Worm (Caenorhabditis elegans) whole organism, mixed stage, embryonic: ENCODE data around the gene Y46E12A.5.

Source experiments
- M03D4.4 ChIP-seq: sonication (generic microtip); optimal IDR thresholded peaks from 2 replicates; lab custom pipeline; 2017; ENCODE audit warnings: mild to moderate bottlenecking, missing genetic modification characterization, missing compliant biosample characterization
- bed-3 ChIP-seq: fragments of 200-800 bp; sonication (Bioruptor generic); optimal IDR thresholded peaks from 3 replicates; lab custom pipeline; 2018; ENCODE audit warnings: mild to moderate bottlenecking, missing genetic modification characterization, moderate library complexity, missing compliant biosample characterization
- blmp-1 ChIP-seq: fragments of 150-350 bp; optimal IDR thresholded peaks from 2 replicates; lab custom pipeline; 2014; ENCODE audit warnings: missing biosample characterization, missing genetic modification characterization
- ceh-39 ChIP-seq: fragments of 150-350 bp; optimal IDR thresholded peaks from 2 replicates; lab custom pipeline; 2014; ENCODE audit warnings: missing biosample characterization, missing genetic modification characterization
- ceh-43 ChIP-seq: fragments of 200-800 bp; sonication (Bioruptor generic); optimal IDR thresholded peaks from 2 replicates; lab custom pipeline; 2018; ENCODE audit warnings: mild to moderate bottlenecking, missing genetic modification characterization, moderate library complexity, missing compliant biosample characterization
- ceh-83 ChIP-seq: fragments of 200-800 bp; sonication (Bioruptor generic); optimal IDR thresholded peaks from 2 replicates; lab custom pipeline; 2018; ENCODE audit warnings: mild to moderate bottlenecking, missing genetic modification characterization, missing compliant biosample characterization
- ces-1 ChIP-seq: fragments of 150-350 bp; optimal IDR thresholded peaks from 2 replicates; lab custom pipeline; 2014; ENCODE audit warnings: missing biosample characterization, missing genetic modification reagents, missing genetic modification characterization
- cnd-1 ChIP-seq: fragments of 200-800 bp; sonication (Bioruptor generic); optimal IDR thresholded peaks from 2 replicates; lab custom pipeline; 2018; ENCODE audit warnings: mild to moderate bottlenecking, missing genetic modification characterization, missing compliant biosample characterization
- elt-1 ChIP-seq: sonication (generic microtip); optimal IDR thresholded peaks from 2 replicates; lab custom pipeline; 2017; ENCODE audit warnings: missing genetic modification characterization, mild to moderate bottlenecking, missing compliant biosample characterization, antibody characterized with exemption, moderate library complexity, borderline replicate concordance; ENCODE audit not compliant: insufficient read depth
- elt-3 ChIP-seq: fragments of 150-350 bp; optimal IDR thresholded peaks from 2 replicates; lab custom pipeline; 2014; ENCODE audit warnings: missing biosample characterization, missing genetic modification characterization
- flh-1 ChIP-seq: fragments of 200-800 bp; sonication (Bioruptor generic); optimal IDR thresholded peaks from 2 replicates; lab custom pipeline; 2018; ENCODE audit warnings: mild to moderate bottlenecking, missing genetic modification characterization, moderate library complexity, missing compliant biosample characterization
- ham-2 ChIP-seq: fragments of 200-800 bp; sonication (Bioruptor generic); optimal IDR thresholded peaks from 2 replicates; lab custom pipeline; 2018; ENCODE audit warnings: mild to moderate bottlenecking, missing genetic modification characterization, missing compliant biosample characterization
- lin-13 ChIP-seq: fragments of 150-350 bp; optimal IDR thresholded peaks from 2 replicates; lab custom pipeline; 2014; ENCODE audit warnings: missing biosample characterization, missing genetic modification characterization
- lin-32 ChIP-seq: fragments of 200-800 bp; sonication (Bioruptor generic); optimal IDR thresholded peaks from 2 replicates; lab custom pipeline; 2018; ENCODE audit warnings: mild to moderate bottlenecking, missing genetic modification characterization, missing compliant biosample characterization
- lsy-2 ChIP-seq: fragments of 150-350 bp; optimal IDR thresholded peaks from 2 replicates; lab custom pipeline; 2014; ENCODE audit warnings: missing biosample characterization, missing genetic modification characterization
- mab-5 ChIP-seq: fragments of 150-350 bp; optimal IDR thresholded peaks from 2 replicates; lab custom pipeline; 2014; ENCODE audit warnings: missing biosample characterization, missing genetic modification characterization
- mep-1 ChIP-seq: fragments of 150-350 bp; optimal IDR thresholded peaks from 2 replicates; lab custom pipeline; 2017; ENCODE audit warnings: missing biosample characterization, missing genetic modification reagents, missing genetic modification characterization, inconsistent platforms
- nhr-12 ChIP-seq: fragments of 150-350 bp; optimal IDR thresholded peaks from 2 replicates; lab custom pipeline; 2014; ENCODE audit warnings: missing biosample characterization, missing genetic modification characterization
- nhr-28 ChIP-seq: fragments of 150-350 bp; optimal IDR thresholded peaks from 2 replicates; lab custom pipeline; 2014; ENCODE audit warnings: missing biosample characterization, missing genetic modification characterization
- sem-2 ChIP-seq: fragments of 200-800 bp; sonication (Bioruptor generic); optimal IDR thresholded peaks from 2 replicates; lab custom pipeline; 2018; ENCODE audit warnings: mild to moderate bottlenecking, missing genetic modification characterization, missing compliant biosample characterization
- snpc-4 ChIP-seq: fragments of 150-350 bp; optimal IDR thresholded peaks from 2 replicates; lab custom pipeline; 2014; ENCODE audit warnings: missing biosample characterization, missing genetic modification characterization
- sptf-1 ChIP-seq: sonication (generic microtip); optimal IDR thresholded peaks from 2 replicates; lab custom pipeline; 2017; ENCODE audit warnings: mild to moderate bottlenecking, missing genetic modification characterization, moderate library complexity, missing compliant biosample characterization
- tbx-8 ChIP-seq: fragments of 200-800 bp; sonication (Bioruptor generic); optimal IDR thresholded peaks from 2 replicates; lab custom pipeline; 2018; ENCODE audit warnings: mild to moderate bottlenecking, missing genetic modification characterization, moderate library complexity, missing compliant biosample characterization
- unc-39 ChIP-seq: fragments of 150-350 bp; optimal IDR thresholded peaks from 2 replicates; lab custom pipeline; 2014; ENCODE audit warnings: missing biosample characterization, missing genetic modification characterization
- unc-62 ChIP-seq: fragments of 150-350 bp; optimal IDR thresholded peaks from 2 replicates; lab custom pipeline; 2014; ENCODE audit warnings: missing biosample characterization, missing genetic modification reagents, missing genetic modification characterization
- zip-8 ChIP-seq: fragments of 150-350 bp; optimal IDR thresholded peaks from 2 replicates; lab custom pipeline; 2014; ENCODE audit warnings: missing biosample characterization, missing genetic modification characterization

Gene Y46E12A.5

DNA sequence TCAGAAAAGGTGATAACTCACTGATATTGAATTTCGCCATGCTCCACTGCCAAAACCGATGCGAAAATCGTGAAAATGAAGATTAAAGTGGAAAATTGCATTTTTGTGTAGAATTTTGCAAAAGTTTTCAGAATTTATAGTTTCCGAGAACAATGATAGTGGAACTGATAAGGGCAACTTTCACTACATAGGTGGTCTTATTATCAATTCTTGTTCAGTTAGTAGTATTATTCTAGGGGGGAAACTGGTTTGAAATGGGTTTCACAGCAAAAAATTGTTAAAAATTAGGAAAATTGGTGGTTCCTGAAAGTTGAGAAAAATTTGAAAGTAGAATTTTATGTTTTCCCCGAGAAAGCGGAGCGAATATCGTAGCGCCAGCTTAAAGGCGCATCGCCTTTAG, at the start of gene Y46E12A.5:
Gene Y46E12A.5, minus strand, starts transcription at position 101 of the 400 bp plus-strand sequence.
- TF ChIP-seq bed-3 (GFP tag; lab: Kevin White, UChicago) (no peak), snpc-4 (no peak), flh-1 (no peak), mab-5 (no peak), mep-1 (tag; lab: Kevin White, UChicago) (no peak), ceh-39 (tag; lab: Kevin White, UChicago) (no peak), nhr-12 (tag; lab: Kevin White, UChicago) (no peak), cnd-1 (tag; lab: Kevin White, UChicago) (no peak), ceh-83 (GFP tag; lab: Kevin White, UChicago) (no peak)

- TF ChIP-seq ceh-39 (tag; lab: Kevin White, UChicago) = peak; percentile 6
Measured at ce11 chrIII:1807297-1807935, 49.4 kb upstream of the Y46E12A.5 start.

- no peak for TF ChIP-seq ham-2
- no peak for TF ChIP-seq flh-1
- no peak for TF ChIP-seq nhr-12 (tag; lab: Kevin White, UChicago)
- TF ChIP-seq zip-8 = no peak
- TF ChIP-seq lsy-2 (tag; lab: Kevin White, UChicago) = no peak
- TF ChIP-seq unc-39 = no peak
- TF ChIP-seq elt-3 (tag; lab: Kevin White, UChicago) = no peak
- no peak for TF ChIP-seq lin-32 (GFP tag; lab: Kevin White, UChicago)
- TF ChIP-seq unc-62 (GFP tag; lab: Kevin White, UChicago) = no peak
- no peak for TF ChIP-seq bed-3 (GFP tag; lab: Kevin White, UChicago)
Measured at ce11 chrIII:1806183-1806798, 48.2 kb upstream of the Y46E12A.5 start.

- TF ChIP-seq ces-1 (GFP tag; lab: Kevin White, UChicago) (peak; percentile 35), ceh-43 (GFP tag; lab: Kevin White, UChicago) (no peak)
Measured at ce11 chrIII:1805415-1806008, 47.5 kb upstream of the Y46E12A.5 start.

DNA sequence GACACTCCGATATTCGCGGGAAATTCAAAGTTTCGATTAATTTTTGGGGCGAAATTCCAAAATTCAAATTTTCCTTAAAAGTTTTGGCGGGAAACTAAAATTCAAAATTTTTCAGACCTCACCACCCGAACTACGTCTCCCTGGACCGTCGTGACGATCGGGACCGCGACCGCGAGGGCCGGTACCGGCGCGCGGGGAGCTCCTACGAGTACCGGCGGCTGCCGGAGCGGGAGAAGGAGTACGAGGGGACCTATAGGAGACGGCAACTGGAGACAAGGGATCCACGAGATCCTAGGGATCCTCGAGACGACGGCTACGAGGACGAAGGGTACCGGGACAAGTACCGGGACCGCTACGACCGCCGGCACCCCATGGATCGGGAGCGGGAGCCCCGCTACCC, 46.4 kb upstream of the Y46E12A.5 start:
- TF ChIP-seq sptf-1 (tag; lab: Kevin White, UChicago) (peak; percentile 27), elt-3 (tag; lab: Kevin White, UChicago) (no peak)

ce11 chrIII:1803000-1803399, 44.9 kb upstream of the Y46E12A.5 start:
- no peak for TF ChIP-seq snpc-4
- no peak for TF ChIP-seq cnd-1 (tag; lab: Kevin White, UChicago)
- TF ChIP-seq flh-1 = no peak
- no peak for TF ChIP-seq elt-3 (tag; lab: Kevin White, UChicago)
- no peak for TF ChIP-seq mab-5
- no peak for TF ChIP-seq ceh-83 (GFP tag; lab: Kevin White, UChicago)
- no peak for TF ChIP-seq elt-1 (tag; lab: Kevin White, UChicago)
- TF ChIP-seq lin-32 (GFP tag; lab: Kevin White, UChicago) = no peak
- no peak for TF ChIP-seq ceh-43 (GFP tag; lab: Kevin White, UChicago)
- no peak for TF ChIP-seq bed-3 (GFP tag; lab: Kevin White, UChicago)
- TF ChIP-seq tbx-8 (GFP tag; lab: Kevin White, UChicago) = no peak
- no peak for TF ChIP-seq M03D4.4 (tag; lab: Kevin White, UChicago)
- TF ChIP-seq zip-8 = no peak

ce11 chrIII:1799407-1799806, 41.4 kb upstream of the Y46E12A.5 start:
- TF ChIP-seq zip-8 = peak; percentile 60
- TF ChIP-seq ceh-83 (GFP tag; lab: Kevin White, UChicago) = no peak
- no peak for TF ChIP-seq mep-1 (tag; lab: Kevin White, UChicago)

DNA sequence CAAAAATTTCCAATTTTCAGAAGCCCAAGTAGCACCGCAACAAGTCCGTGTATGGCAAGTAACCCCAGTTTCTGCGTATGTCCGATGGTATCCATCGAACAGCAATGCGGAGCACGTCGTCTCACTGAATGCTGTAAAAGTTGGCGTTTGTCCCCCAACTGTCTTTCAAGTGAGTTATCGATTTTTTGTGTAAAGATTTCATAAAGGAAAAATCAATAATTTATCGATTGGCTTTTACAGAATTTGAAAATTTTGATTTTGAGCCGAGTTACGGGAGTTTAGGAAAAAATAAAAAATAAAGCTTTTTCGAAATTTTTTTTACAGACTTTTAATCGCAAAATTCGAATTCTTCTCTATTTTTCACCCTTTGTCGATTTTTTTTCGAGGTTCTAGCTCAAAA, 36.0 kb upstream of the Y46E12A.5 start:
- TF ChIP-seq unc-62 (GFP tag; lab: Kevin White, UChicago) = no peak
- no peak for TF ChIP-seq flh-1
- TF ChIP-seq elt-1 (tag; lab: Kevin White, UChicago) = no peak
- no peak for TF ChIP-seq lin-13 (tag; lab: Kevin White, UChicago)
- TF ChIP-seq blmp-1 (tag; lab: Kevin White, UChicago) = no peak
- TF ChIP-seq ham-2 = no peak
- no peak for TF ChIP-seq zip-8
- no peak for TF ChIP-seq tbx-8 (GFP tag; lab: Kevin White, UChicago)
- no peak for TF ChIP-seq sem-2 (GFP tag; lab: Kevin White, UChicago)
- TF ChIP-seq lsy-2 (tag; lab: Kevin White, UChicago) = no peak
- no peak for TF ChIP-seq nhr-28
- TF ChIP-seq ceh-39 (tag; lab: Kevin White, UChicago) = no peak
- no peak for TF ChIP-seq ceh-43 (GFP tag; lab: Kevin White, UChicago)
